Worm (Caenorhabditis elegans): ENCODE results near the gene Y46G5A.15.

Y46G5A.15 gene

DNA sequence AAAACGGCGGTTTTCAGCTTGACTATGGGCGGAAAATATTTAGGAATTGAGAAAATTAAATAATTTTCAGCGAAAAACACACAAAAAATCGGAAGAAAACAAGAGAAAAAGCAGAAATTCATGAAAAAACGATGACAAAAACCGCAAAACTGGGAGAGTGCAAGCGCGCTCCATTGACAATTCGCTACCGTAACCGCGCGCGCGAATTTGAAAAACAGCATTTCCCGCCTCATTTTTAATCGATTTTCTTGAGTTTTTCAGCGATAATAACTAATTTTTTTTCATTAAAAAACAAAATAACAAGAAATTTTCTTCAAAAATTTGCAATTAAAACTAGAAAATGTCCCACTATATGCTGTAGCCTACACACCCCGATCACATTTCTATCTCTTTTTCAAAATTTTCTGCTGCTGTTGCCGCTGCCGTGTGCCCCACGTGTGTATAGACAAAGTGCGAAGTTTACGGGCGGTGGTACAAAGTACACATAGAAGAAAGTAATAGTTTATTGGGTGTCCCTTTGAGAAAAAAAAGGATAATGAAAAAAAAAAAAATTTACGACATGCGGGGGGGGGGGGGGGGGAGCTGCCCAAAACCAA is 14.8 kb upstream of the Y46G5A.15 start (continued):
- TF ChIP-seq nhr-11 (tag; optimal IDR thresholded peaks at IDR 0.05) (peak; percentile 75), nhr-90 (tag; optimal IDR thresholded peaks at IDR 0.05; ENCODE audit: poor library complexity) (peak; percentile 6), lin-13 (GFP tag; optimal IDR thresholded peaks at IDR 0.05) (no peak), xbp-1 (tag; optimal IDR thresholded peaks at IDR 0.05) (no peak), nhr-19 (GFP tag; conservative IDR thresholded peaks at IDR 0.05) (peak; percentile 57), lin-14 (GFP tag; optimal IDR thresholded peaks at IDR 0.05) (peak; percentile 76), irx-1 (tag; optimal IDR thresholded peaks at IDR 0.05) (peak; percentile 51), Y116A8C.19 (tag; optimal IDR thresholded peaks at IDR 0.05; ENCODE audit: borderline replicate concordance) (no peak), lin-35 (GFP tag; optimal IDR thresholded peaks at IDR 0.05) (peak; percentile 14 to 36), nhr-20 (tag; optimal IDR thresholded peaks at IDR 0.05) (peak; percentile 83)

DNA sequence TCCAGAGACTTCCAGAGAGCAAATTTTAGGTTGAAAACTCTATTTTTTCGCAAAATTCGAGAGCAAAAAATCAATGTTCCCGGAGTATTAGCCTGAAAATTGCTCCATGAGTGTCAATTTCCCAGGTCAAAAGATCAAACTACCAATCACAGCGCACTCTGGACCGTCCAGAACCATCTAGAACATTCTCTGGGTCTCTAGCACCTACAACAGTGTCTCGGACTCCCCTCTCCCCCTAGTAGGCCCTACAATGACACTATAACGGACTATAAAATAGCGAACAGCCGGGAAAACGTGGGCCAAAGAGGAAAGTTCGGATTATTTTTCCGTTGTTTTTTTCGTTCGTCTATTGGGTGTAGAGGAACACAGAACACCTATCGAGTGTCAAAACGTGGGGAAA is 14.1 kb upstream of the Y46G5A.15 start:
- no peak for TF ChIP-seq dsc-1 (tag; optimal IDR thresholded peaks at IDR 0.05)
- TF ChIP-seq fkh-10 (GFP tag; optimal IDR thresholded peaks at IDR 0.05) = no peak
- no peak for TF ChIP-seq aha-1 (tag; optimal IDR thresholded peaks at IDR 0.05)
- no peak for TF ChIP-seq sox-4 (tag; optimal IDR thresholded peaks at IDR 0.05)
- no peak for TF ChIP-seq ama-1 (optimal IDR thresholded peaks at IDR 0.05)
- no peak for TF ChIP-seq nhr-28 (tag; optimal IDR thresholded peaks at IDR 0.05)
- TF ChIP-seq snu-23 (GFP tag; optimal IDR thresholded peaks at IDR 0.05) = no peak
- TF ChIP-seq mep-1 (tag; optimal IDR thresholded peaks at IDR 0.05) = no peak
- TF ChIP-seq unc-130 (tag; optimal IDR thresholded peaks at IDR 0.05) = no peak

DNA sequence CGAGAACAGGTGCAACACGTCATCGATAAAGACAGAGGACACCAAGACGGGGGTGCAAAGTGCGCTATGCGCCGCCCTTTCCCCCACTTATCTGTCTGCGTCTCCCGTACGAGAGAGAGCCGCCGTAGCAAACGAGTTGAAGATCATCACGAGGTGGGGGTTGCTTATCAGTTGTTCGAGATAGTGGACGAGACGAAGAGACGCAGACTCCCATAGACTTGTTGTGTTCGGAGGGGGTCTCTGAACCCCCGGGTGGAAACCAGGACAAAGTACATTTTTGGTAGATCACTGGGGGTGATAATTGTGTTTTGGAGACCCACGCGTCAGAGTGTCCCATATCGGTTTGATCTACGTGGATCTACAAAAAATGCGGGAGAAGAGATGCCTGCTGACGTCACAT is 13.6 kb upstream of the Y46G5A.15 start:
- TF ChIP-seq nhr-84 (tag; optimal IDR thresholded peaks at IDR 0.05) (no peak), unc-86 (tag; optimal IDR thresholded peaks at IDR 0.05) (no peak), hpl-2 (GFP tag; optimal IDR thresholded peaks at IDR 0.05) (peak; percentile 13), nhr-237 (tag; optimal IDR thresholded peaks at IDR 0.05) (no peak), lin-15B (tag; optimal IDR thresholded peaks at IDR 0.05) (no peak), fkh-8 (tag; optimal IDR thresholded peaks at IDR 0.05) (peak; percentile 68), nhr-11 (tag; optimal IDR thresholded peaks at IDR 0.05) (peak; percentile 85), zip-4 (GFP tag; optimal IDR thresholded peaks at IDR 0.05) (no peak), aly-2 (tag; optimal IDR thresholded peaks at IDR 0.05) (no peak), nhr-77 (tag; optimal IDR thresholded peaks at IDR 0.05) (peak; percentile 76), ets-5 (GFP tag; IDR thresholded peaks at IDR 0.05) (no peak), zag-1 (tag; optimal IDR thresholded peaks at IDR 0.05) (no peak), sptf-1 (tag; optimal IDR thresholded peaks at IDR 0.05) (no peak), lin-39 (tag; optimal IDR thresholded peaks at IDR 0.05) (peak; percentile 43), fkh-10 (GFP tag; optimal IDR thresholded peaks at IDR 0.05) (no peak), aha-1 (tag; optimal IDR thresholded peaks at IDR 0.05) (peak; percentile 71), unc-130 (tag; optimal IDR thresholded peaks at IDR 0.05) (peak; percentile 41), pag-3 (tag; optimal IDR thresholded peaks at IDR 0.05; ENCODE audit: borderline replicate concordance, insufficient read depth) (no peak), efl-1 (optimal IDR thresholded peaks at IDR 0.05) (peak; percentile 67 to 69), efl-1 (GFP tag; optimal IDR thresholded peaks at IDR 0.05 in 1 of 2) (peak; percentile 53 to 95), lir-3 (tag; optimal IDR thresholded peaks at IDR 0.05; ENCODE audit: poor library complexity) (no peak), rnt-1 (tag; optimal IDR thresholded peaks at IDR 0.05) (peak; percentile 87), ztf-11 (tag; optimal IDR thresholded peaks at IDR 0.05) (no peak), fkh-4 (tag; optimal IDR thresholded peaks at IDR 0.05; ENCODE audit: borderline replicate concordance) (no peak), lin-14 (GFP tag; optimal IDR thresholded peaks at IDR 0.05) (peak; percentile 96), ceh-63 (GFP tag; optimal IDR thresholded peaks at IDR 0.05) (no peak), elt-3 (tag; optimal IDR thresholded peaks at IDR 0.05) (peak in 4 of 6 experiments; percentile 60 to 92 (median 78)), mef-2 (tag; optimal IDR thresholded peaks at IDR 0.05) (peak; percentile 48), nhr-90 (tag; optimal IDR thresholded peaks at IDR 0.05; ENCODE audit: poor library complexity) (peak; percentile 94), irx-1 (tag; optimal IDR thresholded peaks at IDR 0.05) (peak; percentile 63), C04F5.9 (tag; optimal IDR thresholded peaks at IDR 0.05) (peak; percentile 42), unc-30 (tag; optimal IDR thresholded peaks at IDR 0.05) (no peak), mdl-1 (tag; optimal IDR thresholded peaks at IDR 0.05) (peak; percentile 62 to 94), hlh-4 (tag; optimal IDR thresholded peaks at IDR 0.05) (no peak), ces-1 (GFP tag; optimal IDR thresholded peaks at IDR 0.05) (no peak), snu-23 (GFP tag; optimal IDR thresholded peaks at IDR 0.05) (peak; percentile 91), isw-1 (GFP tag; IDR thresholded peaks at IDR 0.05) (no peak; the same call in 1 of the 2 replicates), mab-9 (GFP tag; IDR thresholded peaks at IDR 0.05) (no peak)
